Worm (Caenorhabditis elegans) whole organism, L4/young adult: ENCODE results near the gene irld-39.

ENCODE experiments used
- W03F9.2 ChIP-seq: fragments of 150-350 bp; optimal IDR thresholded peaks from 2 replicates; lab custom pipeline; 2014; ENCODE audit warnings: missing biosample characterization, missing genetic modification characterization
- dao-5 ChIP-seq: sonication (generic microtip); optimal IDR thresholded peaks from 2 replicates; lab custom pipeline; 2016; ENCODE audit warnings: missing genotype, missing genetic modification characterization, moderate library complexity, missing compliant biosample characterization
- him-1 ChIP-seq: sonication (generic microtip); optimal IDR thresholded peaks from 2 replicates; lab custom pipeline; 2016; ENCODE audit warnings: missing genotype, missing genetic modification reagents, missing genetic modification characterization, missing compliant biosample characterization

irld-39 gene

DNA sequence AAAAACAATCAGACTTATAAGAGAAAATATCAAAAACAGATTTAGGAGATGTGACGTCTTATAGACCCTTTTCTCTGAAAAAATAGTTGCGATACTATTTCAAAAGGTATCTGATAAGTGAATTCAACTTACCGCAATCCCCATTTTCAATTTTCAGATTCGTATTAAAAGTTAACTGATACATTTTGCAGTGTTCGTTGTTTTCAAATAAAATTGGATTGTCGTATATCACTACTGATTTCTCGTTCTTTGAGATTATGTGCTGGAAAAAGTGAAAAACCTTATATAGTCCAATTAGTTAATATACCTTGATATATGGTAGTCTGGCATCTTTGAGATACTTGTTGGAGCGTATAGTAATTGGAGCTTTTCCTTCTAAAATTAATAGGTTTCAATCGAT, 2.5 kb upstream of the irld-39 start:
- no peak for TF ChIP-seq dao-5 (tag; lab: Kevin White, UChicago)

DNA sequence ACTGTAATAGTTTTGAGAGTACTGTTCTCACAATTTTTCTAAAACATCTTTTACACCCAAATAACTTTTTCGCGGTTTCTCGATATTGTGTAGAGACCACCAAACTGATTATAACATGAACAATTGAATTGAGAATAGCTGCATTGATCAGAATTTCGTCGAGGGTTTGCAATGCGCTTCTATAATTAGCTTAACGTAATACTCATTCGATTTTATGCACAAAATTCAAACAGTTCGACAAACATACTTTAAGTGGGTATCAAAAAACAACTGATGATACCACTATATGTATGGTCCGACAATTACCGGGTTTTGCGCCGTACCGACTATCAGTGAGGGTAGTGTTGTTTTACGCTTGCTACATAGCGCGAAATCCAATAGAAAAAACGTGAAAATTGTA, 3.9 kb downstream of the irld-39 start:
- TF ChIP-seq W03F9.2 (tag; lab: Kevin White, UChicago) = no peak
- TF ChIP-seq him-1 (tag; lab: Kevin White, UChicago) = no peak
- TF ChIP-seq dao-5 (tag; lab: Kevin White, UChicago) = no peak

DNA sequence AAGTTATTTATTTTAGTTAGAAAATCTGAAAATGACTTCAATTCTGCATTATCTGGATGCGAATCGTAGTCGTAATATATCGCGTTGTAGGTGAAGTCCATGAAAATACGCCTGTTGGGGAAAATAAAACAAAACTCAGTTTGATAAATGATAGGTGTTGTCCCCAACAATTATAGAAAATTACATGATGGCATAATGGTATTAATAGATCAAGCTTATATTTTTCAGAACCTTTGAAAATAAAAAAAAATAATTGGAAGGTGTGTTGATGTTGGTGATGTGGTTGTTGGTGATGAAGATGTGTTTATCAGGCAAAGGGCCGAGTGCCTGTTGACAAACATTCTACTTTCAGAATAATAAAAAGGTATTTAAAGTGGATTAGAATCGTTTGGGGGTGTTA, 5.6 kb downstream of the irld-39 start, which contains the start of gene srw-61:
Gene srw-61, minus strand, starts transcription at position 101 of the 400 bp plus-strand sequence.
- no peak for TF ChIP-seq dao-5 (tag; lab: Kevin White, UChicago)
- no peak for TF ChIP-seq W03F9.2 (tag; lab: Kevin White, UChicago)
- TF ChIP-seq him-1 (tag; lab: Kevin White, UChicago) = no peak

DNA sequence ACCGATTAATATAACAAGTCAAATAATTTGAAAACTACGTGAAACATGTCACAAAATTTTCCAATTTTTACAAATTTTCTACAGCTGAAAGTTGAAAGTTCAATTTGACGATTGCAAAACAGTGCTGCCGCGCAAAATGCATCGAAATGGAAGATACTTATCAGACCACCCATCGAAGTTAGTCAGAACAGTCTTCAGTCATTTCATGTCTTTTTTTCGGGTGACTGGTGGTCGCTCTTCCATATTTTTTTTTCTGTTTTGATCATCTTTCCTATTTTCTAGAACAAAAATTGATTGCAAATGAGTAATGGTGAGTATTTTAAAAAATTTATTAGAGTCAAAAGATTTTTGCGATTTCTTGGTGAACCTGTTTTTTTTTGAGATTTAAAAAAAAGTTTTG, 14.2 kb downstream of the irld-39 start, which contains the start of gene F38C2.1:
Gene F38C2.1, plus strand, starts transcription at position 301 of the 400 bp plus-strand sequence.
- TF ChIP-seq dao-5 (tag; lab: Kevin White, UChicago) = no peak
- no peak for TF ChIP-seq W03F9.2 (tag; lab: Kevin White, UChicago)
- no peak for TF ChIP-seq him-1 (tag; lab: Kevin White, UChicago)

DNA sequence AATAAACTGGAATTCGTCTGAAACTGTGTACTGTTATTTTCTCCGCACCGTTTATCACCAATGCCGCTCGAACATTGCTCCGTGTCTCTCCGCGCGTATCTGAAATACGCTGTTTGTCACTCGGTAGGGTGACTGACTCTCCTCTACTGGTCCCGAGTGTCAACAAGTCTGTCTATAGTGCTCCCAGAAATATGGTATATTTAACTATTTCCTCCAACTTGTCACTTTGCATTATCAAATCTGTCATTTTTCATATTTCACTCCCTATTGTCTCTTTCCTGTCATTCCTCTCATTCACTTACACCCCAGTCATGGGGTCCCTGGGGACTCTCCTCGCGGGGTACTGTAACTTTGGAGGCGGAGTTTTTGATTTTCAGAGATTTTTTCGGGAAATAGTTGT, 21.5 kb downstream of the irld-39 start, which contains the start of gene hlh-17:
Gene hlh-17, plus strand, starts transcription at position 301 of the 400 bp plus-strand sequence.
- TF ChIP-seq him-1 (tag; lab: Kevin White, UChicago) = no peak
- no peak for TF ChIP-seq W03F9.2 (tag; lab: Kevin White, UChicago)
- TF ChIP-seq dao-5 (tag; lab: Kevin White, UChicago) = no peak

DNA sequence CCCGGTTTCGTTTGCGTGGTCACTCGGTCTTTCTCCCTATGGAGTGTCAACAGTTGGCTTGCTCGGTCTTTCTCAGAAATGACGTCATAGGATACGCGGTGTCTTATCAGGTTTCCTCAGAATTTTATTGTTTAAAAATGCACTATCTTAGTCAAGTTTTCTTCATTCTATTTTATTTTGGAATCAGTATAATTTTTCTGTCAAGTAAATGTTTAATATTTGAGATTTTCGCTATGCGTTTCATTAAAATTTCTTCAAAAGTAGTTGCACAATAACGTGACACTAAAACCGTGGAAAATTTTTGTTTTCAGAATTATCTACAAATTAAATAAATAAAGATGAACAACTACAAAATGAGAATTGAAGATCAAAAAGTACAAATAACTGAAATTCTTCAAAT, 24.4 kb downstream of the irld-39 start, which contains the start of gene hlh-31:
Gene hlh-31, plus strand, starts transcription at position 301 of the 400 bp plus-strand sequence.
- TF ChIP-seq him-1 (tag; lab: Kevin White, UChicago) = no peak
- no peak for TF ChIP-seq dao-5 (tag; lab: Kevin White, UChicago)

DNA sequence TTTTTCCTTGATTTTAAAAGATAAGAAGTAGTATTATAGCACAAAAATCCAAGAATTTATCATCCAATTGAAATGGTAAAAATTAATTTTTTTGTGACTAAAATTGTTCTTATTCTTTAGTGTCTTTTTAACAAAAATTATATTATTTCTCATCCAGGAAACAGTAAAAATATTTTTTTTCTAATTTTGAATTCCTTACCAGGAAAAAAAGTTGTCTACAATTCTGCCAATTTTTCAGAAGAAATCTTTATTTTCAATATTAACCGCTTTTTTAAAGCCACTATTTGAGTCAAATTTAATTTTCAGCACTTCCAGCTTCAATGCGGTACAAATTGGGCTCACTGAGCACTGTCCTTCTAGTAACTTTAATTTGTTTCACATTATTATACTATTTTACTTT, 38.0 kb downstream of the irld-39 start, which contains the start of gene F38C2.4:
Gene F38C2.4, plus strand, starts transcription at position 301 of the 400 bp plus-strand sequence.
- TF ChIP-seq dao-5 (tag; lab: Kevin White, UChicago) = no peak
- TF ChIP-seq W03F9.2 (tag; lab: Kevin White, UChicago) = no peak
- no peak for TF ChIP-seq him-1 (tag; lab: Kevin White, UChicago)

DNA sequence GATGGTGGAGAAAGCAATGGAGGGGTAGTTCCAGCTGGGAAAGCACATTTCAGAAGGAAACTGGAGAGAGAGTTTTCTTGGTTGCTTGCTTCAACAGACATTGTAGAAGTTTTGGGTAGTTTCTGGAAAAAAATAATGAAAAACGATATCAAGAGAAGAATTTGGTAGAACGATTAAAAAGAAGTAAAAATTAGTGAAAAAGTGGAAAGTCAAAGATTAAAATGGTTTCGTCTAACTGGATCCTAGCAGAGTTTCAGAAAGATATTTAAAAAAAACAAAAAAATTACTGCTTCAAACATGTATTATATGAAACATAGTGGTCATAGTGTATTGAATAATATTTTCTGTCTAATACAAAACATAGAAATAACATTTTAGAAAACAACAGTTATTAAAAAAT, 44.3 kb downstream of the irld-39 start, which contains the start of gene F38C2.7:
Gene F38C2.7, minus strand, starts transcription at position 101 of the 400 bp plus-strand sequence.
- TF ChIP-seq dao-5 (tag; lab: Kevin White, UChicago) (no peak), W03F9.2 (tag; lab: Kevin White, UChicago) (no peak), him-1 (tag; lab: Kevin White, UChicago) (no peak)

DNA sequence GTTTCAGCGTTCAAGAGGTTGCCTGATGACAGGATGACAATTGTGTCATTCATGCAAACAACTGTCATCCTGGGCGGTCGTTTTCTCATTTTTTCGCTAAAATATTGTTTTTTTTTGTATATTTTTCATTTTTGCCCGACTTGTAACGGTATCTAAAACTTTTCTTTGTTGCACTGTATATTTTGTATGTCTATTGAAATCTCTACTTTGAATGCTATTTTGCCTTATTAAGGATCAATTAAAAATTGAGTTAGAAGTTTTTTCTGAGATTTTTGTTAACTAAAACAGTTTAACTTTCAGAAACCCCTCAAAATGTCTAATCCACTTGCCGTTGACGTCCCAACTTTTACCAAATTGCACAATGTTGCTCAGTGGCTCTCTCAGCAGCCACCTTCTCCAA, 45.0 kb downstream of the irld-39 start, which contains the start of gene ccch-2:
Gene ccch-2, plus strand, starts transcription at position 301 of the 400 bp plus-strand sequence.
- TF ChIP-seq dao-5 (tag; lab: Kevin White, UChicago) = no peak
- no peak for TF ChIP-seq him-1 (tag; lab: Kevin White, UChicago)
- TF ChIP-seq W03F9.2 (tag; lab: Kevin White, UChicago) = no peak

DNA sequence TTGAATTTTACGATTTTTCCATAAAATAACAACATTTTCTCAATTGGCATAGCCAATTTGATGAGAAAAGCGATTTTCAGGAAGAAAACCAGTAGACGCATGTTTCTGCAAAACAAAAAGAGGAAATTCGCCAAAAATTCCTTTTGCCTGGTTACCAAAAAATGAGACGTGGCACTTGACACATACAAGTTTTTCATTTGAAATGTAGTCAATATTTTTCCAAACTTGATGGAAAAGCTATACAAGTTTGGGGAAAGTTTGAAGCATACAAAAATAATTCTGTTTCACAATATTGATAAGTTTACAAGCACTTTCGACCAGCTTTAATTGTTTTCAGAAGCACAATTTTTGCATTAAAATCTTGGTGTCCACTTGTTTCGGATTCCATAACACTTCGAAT, 47.7 kb downstream of the irld-39 start, which contains the start of gene clec-191:
Gene clec-191, minus strand, starts transcription at position 101 of the 400 bp plus-strand sequence.
- no peak for TF ChIP-seq dao-5 (tag; lab: Kevin White, UChicago)
- TF ChIP-seq him-1 (tag; lab: Kevin White, UChicago) = no peak
- no peak for TF ChIP-seq W03F9.2 (tag; lab: Kevin White, UChicago)
